Fruit fly (Drosophila melanogaster): Measurements from ENCODE around the gene comt.

comt gene

dm6 chrX:13211357-13212137 is 47.3 kb upstream of the comt start, which contains the start of gene sno (continued):
- no peak for TF ChIP-seq pita (GFP tag; optimal IDR thresholded peaks at IDR 0.05)
- no peak for TF ChIP-seq ara (GFP tag; IDR thresholded peaks at IDR 0.05)
- TF ChIP-seq Hey (tag; optimal IDR thresholded peaks at IDR 0.05): no peak
- TF ChIP-seq CG32772 (GFP tag; IDR thresholded peaks at IDR 0.05): no peak
- TF ChIP-seq CG1529 (GFP tag; optimal IDR thresholded peaks at IDR 0.05): no peak
- TF ChIP-seq Dp (GFP tag; optimal IDR thresholded peaks at IDR 0.05): peak; percentile 64
- no peak for TF ChIP-seq CG17385 (GFP tag; optimal IDR thresholded peaks at IDR 0.05)
- TF ChIP-seq Kr (GFP tag; optimal IDR thresholded peaks at IDR 0.05): no peak
- TF ChIP-seq CG14441 (GFP tag; IDR thresholded peaks at IDR 0.05): no peak
- TF ChIP-seq CG7372 (GFP tag; IDR thresholded peaks at IDR 0.05): no peak
- no peak for TF ChIP-seq B-H2 (GFP tag; optimal IDR thresholded peaks at IDR 0.05)
- no peak for TF ChIP-seq peb (GFP tag; IDR thresholded peaks at IDR 0.05)
- TF ChIP-seq eve (GFP tag; optimal IDR thresholded peaks at IDR 0.05): no peak
- TF ChIP-seq H2.0 (GFP tag; IDR thresholded peaks at IDR 0.05): no peak
- TF ChIP-seq cwo (GFP tag; optimal IDR thresholded peaks at IDR 0.05): no peak
- no peak for TF ChIP-seq BtbVII (GFP tag; optimal IDR thresholded peaks at IDR 0.05)
- TF ChIP-seq Myb (GFP tag; optimal IDR thresholded peaks at IDR 0.05): no peak
- TF ChIP-seq emc (GFP tag; optimal IDR thresholded peaks at IDR 0.05): no peak
- no peak for TF ChIP-seq CG2875 (GFP tag; optimal IDR thresholded peaks at IDR 0.05)
- TF ChIP-seq CG12071 (GFP tag; optimal IDR thresholded peaks at IDR 0.05): no peak
- TF ChIP-seq CG9215 (GFP tag; IDR thresholded peaks at IDR 0.05): no peak
- TF ChIP-seq CG7745 (tag; optimal IDR thresholded peaks at IDR 0.05): no peak
- TF ChIP-seq CG17328 (GFP tag; IDR thresholded peaks at IDR 0.05): peak; percentile 10; the same call in 1 of the 2 replicates
- TF ChIP-seq NC2β (GFP tag; optimal IDR thresholded peaks at IDR 0.05): no peak
- TF ChIP-seq Stat92E (GFP tag; optimal IDR thresholded peaks at IDR 0.05): no peak
- TF ChIP-seq odd (GFP tag; optimal IDR thresholded peaks at IDR 0.05): no peak
- TF ChIP-seq ERR (GFP tag; optimal IDR thresholded peaks at IDR 0.05): no peak
- no peak for TF ChIP-seq CG6254 (GFP tag; optimal IDR thresholded peaks at IDR 0.05)
- no peak for TF ChIP-seq dati (GFP tag; IDR thresholded peaks at IDR 0.05)
- no peak for TF ChIP-seq CG9727 (GFP tag; optimal IDR thresholded peaks at IDR 0.05)
- TF ChIP-seq gro (GFP tag; optimal IDR thresholded peaks at IDR 0.05): no peak
- TF ChIP-seq vnd (GFP tag; IDR thresholded peaks at IDR 0.05; ENCODE audit: partially characterized antibody): peak; percentile 79
- TF ChIP-seq Abd-B (GFP tag; optimal IDR thresholded peaks at IDR 0.05): no peak
- no peak for TF ChIP-seq trh (GFP tag; optimal IDR thresholded peaks at IDR 0.05)
- no peak for TF ChIP-seq sug (tag; optimal IDR thresholded peaks at IDR 0.05)
- TF ChIP-seq row (GFP tag; IDR thresholded peaks at IDR 0.05): peak; percentile 62
- no peak for TF ChIP-seq Hr78 (GFP tag; optimal IDR thresholded peaks at IDR 0.05)
- no peak for TF ChIP-seq sc (optimal IDR thresholded peaks at IDR 0.05)
- no peak for TF ChIP-seq sc (GFP tag; optimal IDR thresholded peaks at IDR 0.05)
- no peak for TF ChIP-seq CoRest (tag; optimal IDR thresholded peaks at IDR 0.05)
- TF ChIP-seq zfh2 (GFP tag; optimal IDR thresholded peaks at IDR 0.05): no peak
- no peak for TF ChIP-seq gem (tag; optimal IDR thresholded peaks at IDR 0.05)
- TF ChIP-seq CG10462 (GFP tag; optimal IDR thresholded peaks at IDR 0.05): no peak
- no peak for TF ChIP-seq CG3281 (GFP tag; optimal IDR thresholded peaks at IDR 0.05)
- peak; percentile 87 for TF ChIP-seq CG6791 (GFP tag; IDR thresholded peaks at IDR 0.05; ENCODE audit: partially characterized antibody)
- TF ChIP-seq Max (GFP tag; optimal IDR thresholded peaks at IDR 0.05): no peak
- TF ChIP-seq ATbp (GFP tag; optimal IDR thresholded peaks at IDR 0.05): no peak
- no peak for TF ChIP-seq vfl (GFP tag; optimal IDR thresholded peaks at IDR 0.05)
- TF ChIP-seq pros (GFP tag; optimal IDR thresholded peaks at IDR 0.05): no peak
- no peak for TF ChIP-seq salm (tag; optimal IDR thresholded peaks at IDR 0.05)
